Worm (Caenorhabditis elegans): Measurements from ENCODE around the gene mask-1.

mask-1 gene

DNA sequence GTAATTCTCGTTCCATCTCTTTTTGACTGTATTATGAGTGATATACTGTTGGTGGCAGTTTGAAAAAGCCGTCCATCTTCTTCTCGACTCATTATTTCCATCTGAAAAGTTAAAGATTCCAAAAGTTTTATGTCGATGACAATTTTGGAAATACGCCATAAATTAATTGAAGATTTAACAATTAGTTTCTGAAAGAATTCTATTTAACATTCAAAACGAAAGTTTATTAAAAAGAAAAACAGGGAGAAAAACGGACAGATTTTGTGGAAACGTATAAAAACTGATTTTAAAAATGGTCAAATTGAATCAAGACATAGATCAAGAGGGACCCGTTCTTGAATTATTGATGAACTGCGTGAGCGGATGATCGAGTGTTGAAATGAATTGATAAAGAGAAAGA, 39.1 kb downstream of the mask-1 start, which contains the start of gene R10H10.7:
Gene R10H10.7 (minus strand): TSS at position 101 of the 400 bp plus-strand sequence.
- no peak for TF ChIP-seq zfh-2 (GFP tag; conservative IDR thresholded peaks at IDR 0.05)
- TF ChIP-seq lsy-27 (tag; optimal IDR thresholded peaks at IDR 0.05; ENCODE audit: borderline replicate concordance, insufficient read depth) = no peak
- no peak for TF ChIP-seq F37B4.10 (GFP tag; IDR thresholded peaks at IDR 0.05)
- TF ChIP-seq snpc-4 (GFP tag; optimal IDR thresholded peaks at IDR 0.05) = no peak
- TF ChIP-seq snpc-4 (tag; optimal IDR thresholded peaks at IDR 0.05) = no peak
- no peak for TF ChIP-seq ztf-28 (GFP tag; IDR thresholded peaks at IDR 0.05)
- TF ChIP-seq hrde-1 (tag; optimal IDR thresholded peaks at IDR 0.05; ENCODE audit: borderline replicate concordance) = no peak
- TF ChIP-seq ceh-58 (GFP tag; IDR thresholded peaks at IDR 0.05) = no peak
- TF ChIP-seq dpff-1 (tag; optimal IDR thresholded peaks at IDR 0.05) = no peak
- no peak for TF ChIP-seq T07F8.4 (tag; optimal IDR thresholded peaks at IDR 0.05)
- no peak for TF ChIP-seq F33H1.4 (GFP tag; IDR thresholded peaks at IDR 0.05)
- TF ChIP-seq hlh-26 (GFP tag; conservative IDR thresholded peaks at IDR 0.05) = no peak
- no peak for TF ChIP-seq tbp1 (GFP tag; optimal IDR thresholded peaks at IDR 0.05)
- TF ChIP-seq nhr-120 (GFP tag; IDR thresholded peaks at IDR 0.05) = no peak
- no peak for TF ChIP-seq hmg-20 (GFP tag; IDR thresholded peaks at IDR 0.05)

DNA sequence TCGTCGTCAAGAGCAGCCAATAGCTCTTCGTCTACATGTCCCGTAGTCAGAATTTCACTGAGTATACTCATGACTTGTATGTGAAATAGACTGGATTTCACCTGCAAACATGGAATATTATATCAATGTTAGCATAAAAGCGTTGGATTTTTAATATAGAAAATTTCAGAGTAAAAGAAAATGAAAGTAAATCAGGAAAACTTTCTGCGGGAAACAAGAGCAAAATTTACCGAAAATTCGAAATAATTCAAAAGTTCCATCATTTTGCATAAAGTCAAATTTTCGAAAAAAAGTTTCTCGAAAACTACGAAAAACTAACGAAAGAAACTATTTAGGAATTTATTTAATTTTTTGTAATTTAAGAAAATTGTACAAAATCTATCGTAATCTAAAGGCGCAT, 43.1 kb downstream of the mask-1 start, which contains the start of gene F13B12.6:
Gene F13B12.6 (minus strand): TSS at position 101 of the 400 bp plus-strand sequence.
- no peak for TF ChIP-seq lin-35 (GFP tag; optimal IDR thresholded peaks at IDR 0.05)
- no peak for TF ChIP-seq hlh-26 (GFP tag; conservative IDR thresholded peaks at IDR 0.05)
- TF ChIP-seq rec-8 (tag; optimal IDR thresholded peaks at IDR 0.05) = no peak
- no peak for TF ChIP-seq F39B2.1 (GFP tag; IDR thresholded peaks at IDR 0.05)
- TF ChIP-seq attf-3 (GFP tag; conservative IDR thresholded peaks at IDR 0.05) = no peak
- no peak for TF ChIP-seq ceh-40 (GFP tag; IDR thresholded peaks at IDR 0.05)
- TF ChIP-seq unc-130 (GFP tag; optimal IDR thresholded peaks at IDR 0.05) = no peak
- TF ChIP-seq lin-54 (GFP tag; optimal IDR thresholded peaks at IDR 0.05) = no peak
- TF ChIP-seq pha-4 (tag; optimal IDR thresholded peaks at IDR 0.05) = no peak
- no peak for TF ChIP-seq snpc-3.4 (tag; optimal IDR thresholded peaks at IDR 0.05)
- no peak for TF ChIP-seq ztf-3 (GFP tag; optimal IDR thresholded peaks at IDR 0.05)
- TF ChIP-seq F37B4.10 (GFP tag; IDR thresholded peaks at IDR 0.05) = no peak
- TF ChIP-seq tlf-1 (GFP tag; optimal IDR thresholded peaks at IDR 0.05) = no peak
- TF ChIP-seq lir-1 (GFP tag; conservative IDR thresholded peaks at IDR 0.05) = no peak
- TF ChIP-seq T07F8.4 (tag; optimal IDR thresholded peaks at IDR 0.05) = no peak
- TF ChIP-seq ceh-27 (GFP tag; optimal IDR thresholded peaks at IDR 0.05) = no peak
- TF ChIP-seq F23B12.7 (tag; optimal IDR thresholded peaks at IDR 0.05; ENCODE audit: insufficient read depth) = no peak
- no peak for TF ChIP-seq D2030.7 (GFP tag; IDR thresholded peaks at IDR 0.05)

DNA sequence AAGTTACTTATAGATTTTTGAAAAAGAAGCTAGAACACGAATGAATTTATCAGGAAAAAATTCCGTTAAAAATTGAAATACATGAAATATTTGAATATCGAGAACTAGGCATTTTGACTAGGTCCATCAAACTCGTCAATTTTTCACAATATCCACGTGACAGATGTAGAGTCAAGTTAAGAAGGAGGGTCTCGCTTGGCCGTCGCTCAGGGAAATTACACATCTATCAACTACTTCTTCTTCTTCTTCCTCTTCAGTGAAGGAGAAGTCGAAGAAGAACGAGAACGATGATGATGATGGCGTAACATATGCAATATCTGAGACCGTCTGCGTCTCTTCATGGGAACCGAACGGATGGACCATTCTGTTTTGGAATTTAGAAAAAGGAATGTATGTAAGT, 45.2 kb downstream of the mask-1 start:
- TF ChIP-seq snpc-3.4 (tag; optimal IDR thresholded peaks at IDR 0.05) = no peak
- peak; percentile 33; the same call in 1 of the 2 replicates for TF ChIP-seq hmg-1.2 (GFP tag; IDR thresholded peaks at IDR 0.05)

DNA sequence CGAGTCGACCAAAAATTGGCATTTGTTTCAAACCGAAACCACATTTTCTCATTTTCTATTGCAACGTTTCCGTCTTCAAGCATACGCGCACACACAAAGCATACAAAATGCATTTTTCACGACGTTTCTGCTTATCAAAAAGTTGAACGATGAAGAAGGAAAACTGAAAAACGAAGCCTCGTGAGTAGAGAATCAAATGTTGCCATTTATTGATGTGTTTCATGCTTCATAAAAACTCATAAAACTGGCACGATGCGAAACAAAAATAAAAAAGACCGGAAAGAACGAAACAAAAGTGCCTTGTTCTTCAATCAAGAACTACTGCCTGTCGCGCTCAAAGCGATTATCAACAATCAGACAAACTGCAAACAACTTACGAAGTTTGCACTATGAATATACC, 45.7 kb downstream of the mask-1 start:
- TF ChIP-seq nhr-80 (tag; optimal IDR thresholded peaks at IDR 0.05) = peak; percentile 86
- no peak for TF ChIP-seq lag-1 (GFP tag; IDR thresholded peaks at IDR 0.05)
- no peak for TF ChIP-seq mes-4 (tag; optimal IDR thresholded peaks at IDR 0.05)
- no peak for TF ChIP-seq egrh-3 (GFP tag; IDR thresholded peaks at IDR 0.05)
- TF ChIP-seq egl-18 (GFP tag; IDR thresholded peaks at IDR 0.05) = no peak
- TF ChIP-seq hlh-26 (GFP tag; conservative IDR thresholded peaks at IDR 0.05) = no peak
- TF ChIP-seq let-607 (tag; optimal IDR thresholded peaks at IDR 0.05) = no peak
- no peak for TF ChIP-seq dpl-1 (GFP tag; optimal IDR thresholded peaks at IDR 0.05)
